Fruit fly (Drosophila melanogaster) whole organism, embryonic: ENCODE measurements around the gene CG16758.
A peak's percentile ranks its signal among the peaks of the same experiment; 100 is the strongest.

Experiments used
- ATbp ChIP-seq: fragments of 200-800 bp; sonication (Bioruptor generic); optimal IDR thresholded peaks from 2 replicates; lab custom pipeline; 2017; ENCODE audit warnings: missing biosample characterization, mild to moderate bottlenecking, missing genetic modification characterization, missing genetic modification reagents
- Asciz ChIP-seq: fragments of 200-800 bp; sonication (Bioruptor generic); optimal IDR thresholded peaks from 2 replicates; lab custom pipeline; 2017; ENCODE audit warnings: missing biosample characterization, mild to moderate bottlenecking, missing genetic modification characterization, missing genetic modification reagents
- CG10565 ChIP-seq: fragments of 200-800 bp; sonication (Bioruptor generic); optimal IDR thresholded peaks from 3 replicates; lab custom pipeline; 2016; ENCODE audit warnings: missing biosample characterization, mild to moderate bottlenecking, missing genetic modification characterization
- CG12299 ChIP-seq: fragments of 200-800 bp; sonication (Bioruptor generic); optimal IDR thresholded peaks from 2 replicates; lab custom pipeline; 2018; ENCODE audit warnings: missing biosample characterization, mild to moderate bottlenecking, missing genetic modification characterization
- CG1233 ChIP-seq: fragments of 200-800 bp; sonication (Bioruptor generic); optimal IDR thresholded peaks from 4 replicates; lab custom pipeline; 2018; ENCODE audit warnings: missing biosample characterization, mild to moderate bottlenecking, missing genetic modification characterization
- CG12391 ChIP-seq: fragments of 200-800 bp; sonication (Bioruptor generic); optimal IDR thresholded peaks from 3 replicates; lab custom pipeline; 2018; ENCODE audit warnings: missing biosample characterization, mild to moderate bottlenecking, missing genetic modification characterization, moderate library complexity
- CG1529 ChIP-seq: fragments of 200-800 bp; sonication (Bioruptor generic); optimal IDR thresholded peaks from 3 replicates; lab custom pipeline; 2018; ENCODE audit warnings: missing biosample characterization, missing genetic modification characterization
- CG16863 ChIP-seq: fragments of 200-800 bp; sonication (Bioruptor generic); optimal IDR thresholded peaks from 3 replicates; lab custom pipeline; 2016; ENCODE audit warnings: missing biosample characterization, missing genetic modification characterization
- CG17359 ChIP-seq: fragments of 200-800 bp; sonication (Bioruptor generic); optimal IDR thresholded peaks from 3 replicates; lab custom pipeline; 2018; ENCODE audit warnings: missing biosample characterization, mild to moderate bottlenecking, missing genetic modification characterization, moderate library complexity
- CG17385 ChIP-seq: fragments of 200-800 bp; sonication (Bioruptor generic); optimal IDR thresholded peaks from 3 replicates; lab custom pipeline; 2018; ENCODE audit warnings: missing biosample characterization, mild to moderate bottlenecking, missing genetic modification characterization
- CG18011 ChIP-seq: fragments of 200-800 bp; sonication (Bioruptor generic); optimal IDR thresholded peaks from 2 replicates; lab custom pipeline; 2017; ENCODE audit warnings: missing biosample characterization, missing genetic modification characterization, mild to moderate bottlenecking, moderate library complexity, missing genotype
- CG2202 ChIP-seq: fragments of 200-800 bp; sonication (Bioruptor generic); optimal IDR thresholded peaks from 2 replicates; lab custom pipeline; 2018; ENCODE audit warnings: missing biosample characterization, mild to moderate bottlenecking, missing genetic modification characterization
- CG2678 ChIP-seq: fragments of 200-800 bp; sonication (Bioruptor generic); optimal IDR thresholded peaks from 3 replicates; lab custom pipeline; 2019; ENCODE audit warnings: missing biosample characterization, mild to moderate bottlenecking, missing genetic modification characterization, moderate library complexity
- CG2889 ChIP-seq: fragments of 200-800 bp; sonication (Bioruptor generic); IDR thresholded peaks from 3 replicates; pipeline ENCODE4 v1.3.6; 2022; ENCODE audit warnings: missing biosample characterization, missing genetic modification characterization
- CG3407 ChIP-seq: fragments of 200-800 bp; sonication (Bioruptor generic); optimal IDR thresholded peaks from 2 replicates; lab custom pipeline; 2018; ENCODE audit warnings: missing biosample characterization, mild to moderate bottlenecking, missing genetic modification characterization
- CG34422 ChIP-seq: fragments of 200-800 bp; sonication (Bioruptor generic); IDR thresholded peaks from 3 replicates; pipeline ENCODE4 v1.3.6; 2022; ENCODE audit warnings: missing biosample characterization, missing genetic modification characterization
- CG5245 ChIP-seq: fragments of 200-800 bp; sonication (Bioruptor generic); optimal IDR thresholded peaks from 3 replicates; lab custom pipeline; 2016; ENCODE audit warnings: missing biosample characterization, missing genetic modification characterization
- CG6813 ChIP-seq: fragments of 200-800 bp; sonication (Bioruptor generic); optimal IDR thresholded peaks from 2 replicates; lab custom pipeline; 2017; ENCODE audit warnings: missing biosample characterization, missing genetic modification characterization, mild to moderate bottlenecking, moderate library complexity, missing genetic modification reagents
- CG7786 ChIP-seq: fragments of 200-800 bp; sonication (Bioruptor generic); optimal IDR thresholded peaks from 2 replicates; lab custom pipeline; 2016; ENCODE audit warnings: missing biosample characterization, missing genetic modification characterization
- CG8388 ChIP-seq: fragments of 200-800 bp; sonication (Bioruptor generic); optimal IDR thresholded peaks from 2 replicates; lab custom pipeline; 2019; ENCODE audit warnings: missing biosample characterization, mild to moderate bottlenecking, missing genetic modification characterization, moderate library complexity
- CG8765 ChIP-seq: fragments of 200-800 bp; sonication (Bioruptor generic); IDR thresholded peaks from 2 replicates; pipeline ENCODE4 v1.3.6; 2022; ENCODE audit warnings: missing biosample characterization, missing genetic modification characterization
- CG8924 ChIP-seq: fragments of 200-800 bp; optimal IDR thresholded peaks from 3 replicates; lab custom pipeline; 2019; ENCODE audit warnings: missing biosample characterization, mild to moderate bottlenecking, missing genetic modification characterization, moderate library complexity
- CG9727 ChIP-seq: fragments of 200-800 bp; sonication (Bioruptor generic); optimal IDR thresholded peaks from 3 replicates; lab custom pipeline; 2017; ENCODE audit warnings: missing biosample characterization, mild to moderate bottlenecking, missing genetic modification characterization
- D19B ChIP-seq: fragments of 200-800 bp; sonication (Bioruptor generic); optimal IDR thresholded peaks from 2 replicates; lab custom pipeline; 2017; ENCODE audit warnings: missing biosample characterization, mild to moderate bottlenecking, missing genetic modification characterization
- Doc2 ChIP-seq: fragments of 200-800 bp; sonication (Bioruptor generic); IDR thresholded peaks from 2 replicates; pipeline ENCODE4 v1.3.6; 2022; ENCODE audit warnings: missing biosample characterization, missing genetic modification characterization
- Eip74EF ChIP-seq, 2 experiments: fragments of 200-800 bp in 1 of 2; fragments of >200 bp in 1 of 2; sonication (Bioruptor generic) in 1 of 2; optimal IDR thresholded peaks; 2 replicates each; lab custom pipeline; 2017 to 2019; ENCODE audit warnings: missing biosample characterization in 2 of 2, missing genetic modification characterization in 2 of 2, mild to moderate bottlenecking in 1 of 2, moderate library complexity in 1 of 2
- Ets97D ChIP-seq: fragments of 200-800 bp; sonication (Bioruptor generic); optimal IDR thresholded peaks from 3 replicates; lab custom pipeline; 2016; ENCODE audit warnings: missing biosample characterization, missing genetic modification characterization
- Gug ChIP-seq: fragments of 200-800 bp; sonication (Bioruptor generic); IDR thresholded peaks from 4 replicates; pipeline ENCODE4 v1.3.6; 2022; ENCODE audit warnings: missing biosample characterization, missing genetic modification characterization
- Mad ChIP-seq: fragments of 200-800 bp; sonication (Bioruptor generic); optimal IDR thresholded peaks from 2 replicates; lab custom pipeline; 2016; ENCODE audit warnings: missing biosample characterization, missing genetic modification characterization
- Med ChIP-seq: fragments of 200-800 bp; sonication (Bioruptor generic); peaks from one replicate; lab custom pipeline; 2016; ENCODE audit warnings: missing biosample characterization, missing genetic modification characterization, mild to moderate bottlenecking, inconsistent platforms, moderate library complexity
- Meics ChIP-seq: fragments of 200-800 bp; sonication (Bioruptor generic); optimal IDR thresholded peaks from 2 replicates; lab custom pipeline; 2017; ENCODE audit warnings: missing biosample characterization, mild to moderate bottlenecking, missing genetic modification characterization
- Nf-YA ChIP-seq: fragments of 200-800 bp; sonication (Bioruptor generic); IDR thresholded peaks from 2 replicates; pipeline ENCODE4 v1.3.6; 2022; ENCODE audit warnings: missing biosample characterization, missing genetic modification characterization
- Nf-YB ChIP-seq: fragments of 200-800 bp; sonication (Bioruptor generic); optimal IDR thresholded peaks from 3 replicates; lab custom pipeline; 2019; ENCODE audit warnings: missing biosample characterization, mild to moderate bottlenecking, missing genetic modification characterization, moderate library complexity
- Oaz ChIP-seq: fragments of 200-800 bp; sonication (Bioruptor generic); IDR thresholded peaks from 2 replicates; pipeline ENCODE4 v1.3.6; 2022; ENCODE audit warnings: missing biosample characterization, missing genetic modification characterization
- Oli ChIP-seq: fragments of 200-800 bp; sonication (Bioruptor generic); optimal IDR thresholded peaks from 2 replicates; lab custom pipeline; 2018; ENCODE audit warnings: missing biosample characterization, mild to moderate bottlenecking, missing genetic modification characterization, moderate library complexity
- Poxn ChIP-seq: fragments of 200-800 bp; sonication (Bioruptor generic); IDR thresholded peaks from 2 replicates; pipeline ENCODE4 v1.3.6; 2022; ENCODE audit warnings: missing biosample characterization, missing genetic modification characterization
- Sox102F ChIP-seq: fragments of 200-800 bp; sonication (Bioruptor generic); optimal IDR thresholded peaks from 2 replicates; lab custom pipeline; 2018; ENCODE audit warnings: missing biosample characterization, mild to moderate bottlenecking, missing genetic modification characterization, moderate library complexity
- Stat92E ChIP-seq, 3 experiments: fragments of >200 bp in 2 of 3; fragments of 200-800 bp in 1 of 3; sonication (Bioruptor generic) in 1 of 3; optimal IDR thresholded peaks; 2 replicates each; lab custom pipeline; 2017 to 2019; ENCODE audit warnings: missing biosample characterization in 3 of 3, missing genetic modification characterization in 3 of 3, mild to moderate bottlenecking in 1 of 3, moderate library complexity in 1 of 3
- Vsx1 ChIP-seq: fragments of 200-800 bp; sonication (Bioruptor generic); optimal IDR thresholded peaks from 2 replicates; lab custom pipeline; 2017; ENCODE audit warnings: missing biosample characterization, mild to moderate bottlenecking, missing genetic modification characterization, missing genetic modification reagents
- bab2 ChIP-seq: fragments of 200-800 bp; sonication (Bioruptor generic); optimal IDR thresholded peaks from 2 replicates; lab custom pipeline; 2016; ENCODE audit warnings: missing biosample characterization, missing genetic modification characterization
- crc ChIP-seq: fragments of 200-800 bp; sonication (Bioruptor generic); optimal IDR thresholded peaks from 2 replicates; lab custom pipeline; 2016; ENCODE audit warnings: missing biosample characterization, missing genetic modification characterization
- crol ChIP-seq: fragments of 200-800 bp; sonication (Bioruptor generic); IDR thresholded peaks from 2 replicates; pipeline ENCODE4 v1.3.6; 2022; ENCODE audit warnings: missing biosample characterization, missing genetic modification characterization
- gsb-n ChIP-seq: fragments of 200-800 bp; sonication (Bioruptor generic); optimal IDR thresholded peaks from 3 replicates; lab custom pipeline; 2018; ENCODE audit warnings: missing biosample characterization, mild to moderate bottlenecking, missing genetic modification characterization
- lbe ChIP-seq: fragments of 200-800 bp; sonication (Bioruptor generic); optimal IDR thresholded peaks from 2 replicates; lab custom pipeline; 2016; ENCODE audit warnings: missing biosample characterization, mild to moderate bottlenecking, missing genetic modification characterization
- mirr ChIP-seq: fragments of 200-800 bp; sonication (Bioruptor generic); optimal IDR thresholded peaks from 3 replicates; lab custom pipeline; 2018; ENCODE audit warnings: missing biosample characterization, mild to moderate bottlenecking, missing genetic modification characterization
- oc ChIP-seq: fragments of 200-800 bp; sonication (Bioruptor generic); optimal IDR thresholded peaks from 2 replicates; lab custom pipeline; 2018; ENCODE audit warnings: missing biosample characterization, mild to moderate bottlenecking, missing genetic modification characterization, moderate library complexity
- pfk ChIP-seq: fragments of 200-800 bp; sonication (Bioruptor generic); optimal IDR thresholded peaks from 2 replicates; lab custom pipeline; 2018; ENCODE audit warnings: missing biosample characterization, mild to moderate bottlenecking, missing genetic modification characterization, moderate library complexity
- sisA ChIP-seq: fragments of 200-800 bp; sonication (Bioruptor generic); IDR thresholded peaks from 2 replicates; pipeline ENCODE4 v1.3.6; 2022; ENCODE audit warnings: missing biosample characterization, missing genetic modification characterization
- ssp ChIP-seq: fragments of 200-800 bp; sonication (Bioruptor generic); IDR thresholded peaks from 2 replicates; pipeline ENCODE4 v1.3.6; 2022; ENCODE audit warnings: missing biosample characterization, missing genetic modification characterization
- tup ChIP-seq: fragments of 200-800 bp; sonication (Bioruptor generic); optimal IDR thresholded peaks from 2 replicates; lab custom pipeline; 2016; ENCODE audit warnings: missing biosample characterization, mild to moderate bottlenecking, missing genetic modification characterization, moderate library complexity
- usp ChIP-seq: fragments of >200 bp; optimal IDR thresholded peaks from 2 replicates; lab custom pipeline; 2017; ENCODE audit warnings: missing biosample characterization, missing genetic modification characterization

Gene CG16758

dm6 chr3L:2469660-2470059, 33.7 kb downstream of the CG16758 start (continued):
- TF ChIP-seq crc (GFP tag; lab: Kevin White, UChicago) = no peak
- TF ChIP-seq CG17359 = no peak
- peak; percentile 19 for TF ChIP-seq mirr (GFP tag; lab: Kevin White, UChicago)
- TF ChIP-seq Eip74EF (GFP tag; optimal IDR thresholded peaks at IDR 0.05; lab: Kevin White, UChicago) = no peak
- TF ChIP-seq CG9727 (GFP tag; lab: Kevin White, UChicago) = no peak
- TF ChIP-seq Gug (GFP tag; lab: Robert Waterston, UW) = no peak
- TF ChIP-seq Asciz (GFP tag; lab: Kevin White, UChicago) = peak; percentile 28
- no peak for TF ChIP-seq CG18011 (GFP tag; lab: Kevin White, UChicago)
- no peak for TF ChIP-seq gsb-n
- TF ChIP-seq Oaz (GFP tag; lab: Robert Waterston, UW) = no peak
- TF ChIP-seq CG34422 = no peak
- peak; percentile 46 for TF ChIP-seq ATbp
- TF ChIP-seq pfk (GFP tag; lab: Kevin White, UChicago) = no peak
- TF ChIP-seq CG8388 (GFP tag; lab: Kevin White, UChicago) = no peak
- no peak for TF ChIP-seq CG10565
- TF ChIP-seq sisA (GFP tag; lab: Robert Waterston, UW) = no peak
- no peak for TF ChIP-seq oc (tag; lab: Kevin White, UChicago)
- no peak for TF ChIP-seq CG12299 (tag; lab: Kevin White, UChicago)
- TF ChIP-seq CG2889 (GFP tag; lab: Robert Waterston, UW) = no peak
- peak; percentile 18 for TF ChIP-seq Meics (GFP tag; lab: Kevin White, UChicago)
- no peak for TF ChIP-seq CG17385 (GFP tag; lab: Kevin White, UChicago)
- no peak for TF ChIP-seq bab2 (GFP tag; lab: Kevin White, UChicago)
- TF ChIP-seq tup (GFP tag; lab: Kevin White, UChicago) = no peak
- no peak for TF ChIP-seq CG5245
- no peak for TF ChIP-seq D19B
- TF ChIP-seq Med = peak; percentile 74
- no peak for TF ChIP-seq lbe (GFP tag; lab: Kevin White, UChicago)
- TF ChIP-seq Doc2 (GFP tag; lab: Robert Waterston, UW) = no peak
- TF ChIP-seq CG8924 (tag; lab: Kevin White, UChicago) = no peak
- TF ChIP-seq CG2202 (tag; lab: Kevin White, UChicago) = no peak
- TF ChIP-seq CG8765 (GFP tag; lab: Robert Waterston, UW) = no peak
- TF ChIP-seq Nf-YA (GFP tag; lab: Robert Waterston, UW) = no peak
- TF ChIP-seq CG6813 (GFP tag; lab: Kevin White, UChicago) = peak; percentile 18
- TF ChIP-seq Nf-YB (GFP tag; lab: Kevin White, UChicago) = no peak
- no peak for TF ChIP-seq CG1529
- TF ChIP-seq CG2678 = peak; percentile 30
- TF ChIP-seq Sox102F (GFP tag; lab: Kevin White, UChicago) = no peak
- no peak for TF ChIP-seq ssp (GFP tag; lab: Robert Waterston, UW)
- peak; percentile 22 for TF ChIP-seq Vsx1 (GFP tag; lab: Kevin White, UChicago)
- no peak for TF ChIP-seq Oli (tag; lab: Kevin White, UChicago)
- TF ChIP-seq Ets97D (GFP tag; lab: Kevin White, UChicago) = no peak
- no peak for TF ChIP-seq Stat92E (GFP tag; optimal IDR thresholded peaks at IDR 0.05; lab: Kevin White, UChicago)
- no peak for TF ChIP-seq crol (GFP tag; lab: Robert Waterston, UW)
- no peak for TF ChIP-seq CG1233 (GFP tag; lab: Kevin White, UChicago)
- TF ChIP-seq CG16863 (GFP tag; lab: Kevin White, UChicago) = no peak
- TF ChIP-seq Poxn (GFP tag; lab: Robert Waterston, UW) = no peak
- no peak for TF ChIP-seq CG3407 (GFP tag; lab: Kevin White, UChicago)
- TF ChIP-seq CG12391 (tag; lab: Kevin White, UChicago) = no peak
- no peak for TF ChIP-seq usp (GFP tag; lab: Kevin White, UChicago)
- TF ChIP-seq CG7786 (GFP tag; lab: Kevin White, UChicago) = no peak
- no peak for TF ChIP-seq Mad (GFP tag; lab: Kevin White, UChicago)
